Fruit fly (Drosophila melanogaster) whole organism, wandering third instar larva: ENCODE data around the gene Cht7.

Source experiments
- Abd-B ChIP-seq: fragments of >200 bp; optimal IDR thresholded peaks from 2 replicates; lab custom pipeline; 2017; ENCODE audit warnings: missing biosample characterization, missing genetic modification characterization
- CG32264 ChIP-seq: fragments of 200-800 bp; sonication (Bioruptor generic); optimal IDR thresholded peaks from 2 replicates; lab custom pipeline; 2016; ENCODE audit warnings: missing biosample characterization, missing genetic modification characterization
- CG9705 ChIP-seq: fragments of 200-800 bp; sonication (Bioruptor generic); optimal IDR thresholded peaks from 2 replicates; lab custom pipeline; 2018; ENCODE audit warnings: missing biosample characterization, mild to moderate bottlenecking, missing genetic modification characterization
- CrebA ChIP-seq: fragments of 200-800 bp; sonication (Bioruptor generic); optimal IDR thresholded peaks from 2 replicates; lab custom pipeline; 2016; ENCODE audit warnings: missing biosample characterization, mild to moderate bottlenecking, missing genetic modification characterization, borderline replicate concordance
- Dfd ChIP-seq: fragments of >200 bp; optimal IDR thresholded peaks from 2 replicates; lab custom pipeline; 2017; ENCODE audit warnings: missing biosample characterization, missing genetic modification characterization
- Dif ChIP-seq: fragments of 200-275, 200-300 bp; sonication (Bioruptor generic); optimal IDR thresholded peaks from 2 replicates; lab custom pipeline; 2018; ENCODE audit warnings: missing biosample characterization, missing genetic modification characterization; ENCODE audit not compliant: partially characterized antibody
- GATAd ChIP-seq: sonication (Bioruptor generic); optimal IDR thresholded peaks from 2 replicates; lab custom pipeline; 2016; ENCODE audit warnings: missing biosample characterization, missing genetic modification characterization
- HLH106 ChIP-seq: fragments of 200-800 bp; optimal IDR thresholded peaks from 3 replicates; lab custom pipeline; 2019; ENCODE audit warnings: missing biosample characterization, mild to moderate bottlenecking, missing genetic modification characterization, moderate library complexity
- Hnf4 ChIP-seq: fragments of 200-800 bp; sonication (Bioruptor generic); optimal IDR thresholded peaks from 2 replicates; lab custom pipeline; 2016; ENCODE audit warnings: missing biosample characterization, mild to moderate bottlenecking, missing genetic modification characterization
- Hr78 ChIP-seq: fragments of >200 bp; optimal IDR thresholded peaks from 2 replicates; lab custom pipeline; 2017; ENCODE audit warnings: missing biosample characterization, missing genetic modification characterization
- Hr83 ChIP-seq: fragments of 200-300 bp; sonication (Bioruptor generic); optimal IDR thresholded peaks from 2 replicates; lab custom pipeline; 2016; ENCODE audit warnings: missing biosample characterization, mild to moderate bottlenecking, missing genetic modification characterization, moderate library complexity; ENCODE audit not compliant: poor library complexity, severe bottlenecking
- Jra ChIP-seq: sonication (Bioruptor generic); optimal IDR thresholded peaks from 2 replicates; lab custom pipeline; 2016; ENCODE audit warnings: missing biosample characterization, missing genetic modification characterization
- Mio ChIP-seq: sonication (Bioruptor generic); optimal IDR thresholded peaks from 2 replicates; lab custom pipeline; 2016; ENCODE audit warnings: missing biosample characterization, missing genetic modification characterization
- N ChIP-seq: fragments of >200 bp; optimal IDR thresholded peaks from 2 replicates; lab custom pipeline; 2018; ENCODE audit warnings: missing biosample characterization, missing external identifiers, missing genetic modification characterization
- OdsH ChIP-seq: fragments of 200-800 bp; sonication (Bioruptor generic); optimal IDR thresholded peaks from 2 replicates; lab custom pipeline; 2016; ENCODE audit warnings: missing biosample characterization, mild to moderate bottlenecking, missing genetic modification characterization
- Rel ChIP-seq, 2 experiments: fragments of 200-800 bp; sonication (Bioruptor generic) in 1 of 2; optimal IDR thresholded peaks; 2 replicates in 1 of 2; 3 replicates in 1 of 2; lab custom pipeline; 2016 to 2019; ENCODE audit warnings: mild to moderate bottlenecking in 2 of 2, missing biosample characterization in 2 of 2, missing genetic modification characterization in 2 of 2, moderate library complexity in 1 of 2
- Vsx2 ChIP-seq: fragments of 200-300, 225-300 bp; sonication (Bioruptor generic); optimal IDR thresholded peaks from 2 replicates; lab custom pipeline; 2018; ENCODE audit warnings: missing biosample characterization, missing genetic modification characterization; ENCODE audit not compliant: partially characterized antibody
- br ChIP-seq: fragments of 200-800 bp; sonication (Bioruptor generic); optimal IDR thresholded peaks from 2 replicates; lab custom pipeline; 2016; ENCODE audit warnings: missing biosample characterization, missing genetic modification characterization
- brk ChIP-seq: fragments of 200-800 bp; sonication (Bioruptor generic); optimal IDR thresholded peaks from 2 replicates; lab custom pipeline; 2016; ENCODE audit warnings: missing biosample characterization, mild to moderate bottlenecking, missing genetic modification characterization
- dl ChIP-seq, 2 experiments: fragments of 175-275, 200-275 bp in 1 of 2; fragments of 200-275 bp in 1 of 2; sonication (Bioruptor generic); optimal IDR thresholded peaks; lab custom pipeline; 2018; ENCODE audit warnings: mild to moderate bottlenecking in 2 of 2, missing biosample characterization in 2 of 2, missing genetic modification characterization in 2 of 2, moderate library complexity in 2 of 2; ENCODE audit not compliant: partially characterized antibody in 2 of 2, insufficient read depth in 1 of 2
- dmrt93B ChIP-seq: fragments of 200-800 bp; sonication (Bioruptor generic); optimal IDR thresholded peaks from 2 replicates; lab custom pipeline; 2018; ENCODE audit warnings: missing biosample characterization, mild to moderate bottlenecking, missing genetic modification characterization
- dsf ChIP-seq: sonication (Bioruptor generic); optimal IDR thresholded peaks from 2 replicates; lab custom pipeline; 2016; ENCODE audit warnings: missing biosample characterization, missing genetic modification characterization, borderline replicate concordance
- ey ChIP-seq: fragments of 200-800 bp; sonication (Bioruptor generic); optimal IDR thresholded peaks from 2 replicates; lab custom pipeline; 2016; ENCODE audit warnings: missing biosample characterization, missing genetic modification characterization
- foxo ChIP-seq, 2 experiments: fragments of 200-800 bp; sonication (Bioruptor generic); optimal IDR thresholded peaks; 2 replicates in 1 of 2; 3 replicates in 1 of 2; lab custom pipeline; 2016 to 2017; ENCODE audit warnings: missing biosample characterization in 2 of 2, missing genetic modification characterization in 2 of 2
- fru ChIP-seq: fragments of 200-800 bp; sonication (Bioruptor generic); optimal IDR thresholded peaks from 3 replicates; lab custom pipeline; 2016; ENCODE audit warnings: missing biosample characterization, mild to moderate bottlenecking, missing genetic modification characterization
- h ChIP-seq: fragments of 200-800 bp; sonication (Bioruptor generic); optimal IDR thresholded peaks from 3 replicates; lab custom pipeline; 2016; ENCODE audit warnings: missing biosample characterization, mild to moderate bottlenecking, missing genetic modification characterization
- jim ChIP-seq: fragments of 175-275, 200-325 bp; sonication (Bioruptor generic); optimal IDR thresholded peaks from 2 replicates; lab custom pipeline; 2016; ENCODE audit warnings: missing biosample characterization, mild to moderate bottlenecking, missing genetic modification characterization
- lola ChIP-seq: fragments of >200 bp; optimal IDR thresholded peaks from 2 replicates; lab custom pipeline; 2017; ENCODE audit warnings: missing biosample characterization, missing genetic modification characterization
- pan ChIP-seq: fragments of >200 bp; optimal IDR thresholded peaks from 2 replicates; lab custom pipeline; 2017
- psq ChIP-seq: fragments of 200-800 bp; sonication (Bioruptor generic); optimal IDR thresholded peaks from 3 replicates; lab custom pipeline; 2017; ENCODE audit warnings: missing biosample characterization, mild to moderate bottlenecking, missing genetic modification characterization, moderate library complexity
- rgr ChIP-seq: fragments of 200-800 bp; sonication (Bioruptor generic); optimal IDR thresholded peaks from 3 replicates; lab custom pipeline; 2016; ENCODE audit warnings: missing biosample characterization, mild to moderate bottlenecking, missing genetic modification characterization
- sv ChIP-seq: fragments of 200-800 bp; sonication (Bioruptor generic); optimal IDR thresholded peaks from 3 replicates; lab custom pipeline; 2016; ENCODE audit warnings: missing biosample characterization, missing genetic modification characterization
- usp ChIP-seq: fragments of >200 bp; optimal IDR thresholded peaks from 2 replicates; lab custom pipeline; 2017; ENCODE audit warnings: missing biosample characterization, missing genetic modification characterization

The Cht7 gene

dm6 chr3L:3106146-3106545 is 612 bp downstream of the Cht7 start:
- TF ChIP-seq CrebA (GFP tag; lab: Kevin White, UChicago) (no peak), Dfd (GFP tag; lab: Kevin White, UChicago) (no peak), Vsx2 (no peak), br (GFP tag; lab: Kevin White, UChicago) (no peak), h (no peak), GATAd (GFP tag; lab: Kevin White, UChicago) (no peak), jim (GFP tag; lab: Kevin White, UChicago) (no peak), Dif (GFP tag; lab: Kevin White, UChicago) (no peak), dmrt93B (GFP tag; lab: Kevin White, UChicago) (no peak), usp (no peak), foxo (GFP tag; optimal IDR thresholded peaks at IDR 0.05; lab: Kevin White, UChicago) (no peak), brk (no peak), Hnf4 (GFP tag; lab: Kevin White, UChicago) (no peak), CG32264 (GFP tag; lab: Kevin White, UChicago) (no peak), psq (GFP tag; lab: Kevin White, UChicago) (no peak), fru (no peak), dsf (GFP tag; lab: Kevin White, UChicago) (no peak), HLH106 (no peak)

- no peak for TF ChIP-seq CG32264 (GFP tag; lab: Kevin White, UChicago)
- TF ChIP-seq brk = no peak
- TF ChIP-seq lola (GFP tag; lab: Kevin White, UChicago) = no peak
- no peak for TF ChIP-seq br (GFP tag; lab: Kevin White, UChicago)
- no peak for TF ChIP-seq Hr78
- no peak for TF ChIP-seq ey (GFP tag; lab: Kevin White, UChicago)
- no peak for TF ChIP-seq Jra
- no peak for TF ChIP-seq rgr (GFP tag; lab: Kevin White, UChicago)
- no peak for TF ChIP-seq pan (lab: Kevin White, UChicago)
- no peak for TF ChIP-seq CG9705 (GFP tag; lab: Kevin White, UChicago)
- TF ChIP-seq Mio (GFP tag; lab: Kevin White, UChicago) = no peak
- TF ChIP-seq, all 38 proteins: peak for 0
Observed at dm6 chr3L:3105531-3105930, 1.2 kb downstream of the Cht7 start.

- no peak for TF ChIP-seq Dfd (GFP tag; lab: Kevin White, UChicago)
- TF ChIP-seq dsf (GFP tag; lab: Kevin White, UChicago) = no peak
- TF ChIP-seq brk = no peak
- TF ChIP-seq dmrt93B (GFP tag; lab: Kevin White, UChicago) = no peak
- no peak for TF ChIP-seq Jra
- TF ChIP-seq usp = no peak
- TF ChIP-seq Hr83 (GFP tag; lab: Kevin White, UChicago) = no peak
- TF ChIP-seq CrebA (GFP tag; lab: Kevin White, UChicago) = no peak
- no peak for TF ChIP-seq jim (GFP tag; lab: Kevin White, UChicago)
- no peak for TF ChIP-seq OdsH (GFP tag; lab: Kevin White, UChicago)
- no peak for TF ChIP-seq Rel (GFP tag; optimal IDR thresholded peaks at IDR 0.05; lab: Kevin White, UChicago)
- no peak for TF ChIP-seq Rel (tag; optimal IDR thresholded peaks at IDR 0.05; lab: Kevin White, UChicago)
- TF ChIP-seq, all 38 proteins: peak for 0
Observed at dm6 chr3L:3102506-3103023, 4.2 kb downstream of the Cht7 start.

dm6 chr3L:3101157-3101556 is 5.6 kb downstream of the Cht7 start:
- no peak for TF ChIP-seq dl (GFP tag; optimal IDR thresholded peaks at IDR 0.05; lab: Kevin White, UChicago; ENCODE audit: insufficient read depth in 1 of 2, partially characterized antibody in 2 of 2)
- TF ChIP-seq N = no peak
- no peak for TF ChIP-seq Abd-B
- TF ChIP-seq dmrt93B (GFP tag; lab: Kevin White, UChicago) = no peak
- no peak for TF ChIP-seq usp
- no peak for TF ChIP-seq rgr (GFP tag; lab: Kevin White, UChicago)
- no peak for TF ChIP-seq sv (GFP tag; lab: Kevin White, UChicago)
